Worm (Caenorhabditis elegans) whole organism, L4 larva: ENCODE results near the gene B0250.18.

Experiments used
- madf-5 ChIP-seq, 2 experiments: fragments of 200-800 bp; sonication (Bioruptor generic); IDR thresholded peaks; 2 replicates each; pipeline ENCODE4 v1.3.6; 2022; ENCODE audit warnings: missing compliant biosample characterization in 2 of 2, missing genetic modification characterization in 2 of 2
- mep-1 ChIP-seq: fragments of 150-350 bp; sonication (generic microtip); optimal IDR thresholded peaks from 3 replicates; lab custom pipeline; 2014; ENCODE audit warnings: missing biosample characterization, missing genetic modification characterization
- mxl-2 ChIP-seq: fragments of 200-800 bp; sonication (Bioruptor generic); conservative IDR thresholded peaks from 2 replicates; pipeline ENCODE4 v1.3.6; 2022; ENCODE audit warnings: missing genetic modification reagents, missing genetic modification characterization, missing compliant biosample characterization
- nhr-237 ChIP-seq: sonication (generic microtip); optimal IDR thresholded peaks from 2 replicates; lab custom pipeline; 2017; ENCODE audit warnings: missing biosample characterization, missing genetic modification characterization
- nhr-77 ChIP-seq: fragments of 150-350 bp; optimal IDR thresholded peaks from 2 replicates; lab custom pipeline; 2014; ENCODE audit warnings: missing biosample characterization, missing genetic modification characterization
- tag-97 ChIP-seq: fragments of 200-800 bp; sonication (Bioruptor generic); IDR thresholded peaks from 2 replicates; pipeline ENCODE4 v1.3.6; 2022; ENCODE audit warnings: missing genetic modification characterization, missing compliant biosample characterization
- unc-62 ChIP-seq, 3 experiments: fragments of 150-350 bp in 1 of 3; sonication (generic microtip); optimal IDR thresholded peaks in 2 of 3; peaks in 1 of 3; 1 replicate in 1 of 3; 2 replicates in 2 of 3; lab custom pipeline; 2014 to 2017; ENCODE audit warnings: missing biosample characterization in 3 of 3, missing genetic modification characterization in 3 of 3, missing genetic modification reagents in 3 of 3, missing genotype in 1 of 3
- zfp-3 ChIP-seq: fragments of 200-800 bp; sonication (Bioruptor generic); conservative IDR thresholded peaks from 2 replicates; pipeline ENCODE4 v1.3.6; 2022; ENCODE audit warnings: missing genetic modification reagents, missing genetic modification characterization, missing compliant biosample characterization

DNA sequence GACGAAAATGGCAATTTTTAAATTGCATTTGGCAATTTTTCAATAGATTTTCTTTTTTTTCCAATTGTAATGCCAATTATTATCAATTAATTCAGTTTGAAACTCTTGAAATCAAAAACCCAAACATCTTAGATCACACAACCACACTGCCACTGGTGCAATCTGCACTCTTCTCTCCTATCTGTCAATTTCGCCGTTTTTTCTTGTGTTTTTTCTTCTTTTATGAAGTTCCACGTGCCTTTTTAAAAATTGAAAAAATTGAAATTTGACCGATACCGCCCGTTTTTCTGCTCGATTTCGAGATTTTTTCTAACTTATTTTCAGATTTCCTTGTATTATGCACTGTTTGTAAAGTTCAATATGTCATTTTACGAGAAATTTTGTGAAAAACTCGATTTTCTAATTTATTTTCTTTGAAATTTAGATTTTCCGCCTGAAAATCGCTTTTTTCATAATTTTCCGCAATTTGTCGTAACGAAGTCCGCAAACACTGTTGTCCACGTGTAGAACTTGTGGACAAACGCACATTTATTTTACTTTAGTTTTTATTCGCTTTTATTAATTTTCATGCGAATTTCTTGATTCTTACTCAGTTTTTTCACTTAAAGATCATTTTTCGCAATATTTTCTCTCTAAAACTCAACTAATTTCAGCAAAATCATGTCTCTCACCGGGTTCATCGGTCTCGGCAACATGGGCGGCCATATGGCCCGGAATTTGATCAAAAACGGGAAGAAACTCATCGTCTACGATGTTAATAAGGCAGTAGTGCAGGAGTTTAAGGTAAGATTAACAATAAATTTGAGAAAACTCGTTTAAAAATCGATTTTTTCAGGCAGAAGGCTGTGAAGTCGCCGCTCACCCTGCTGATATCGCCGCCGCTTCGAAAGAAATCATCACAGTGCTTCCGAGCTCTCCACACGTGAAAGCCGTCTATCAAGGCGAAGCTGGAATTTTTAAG lies 32.8 kb upstream of the B0250.18 start, which contains the start of gene B0250.5:
- TF ChIP-seq nhr-237 (tag; lab: Kevin White, UChicago) (no peak), zfp-3 (GFP tag; lab: Robert Waterston, UW) (no peak), mep-1 (tag; lab: Kevin White, UChicago) (peak; percentile 17), madf-5 (GFP tag; IDR thresholded peaks at IDR 0.05; lab: Robert Waterston, UW) (no peak), unc-62 (GFP tag; optimal IDR thresholded peaks at IDR 0.05 in 1 of 2; lab: Kevin White, UChicago) (no peak), unc-62 (tag; optimal IDR thresholded peaks at IDR 0.05; lab: Kevin White, UChicago) (no peak), nhr-77 (no peak), mxl-2 (no peak), tag-97 (no peak)
